Worm (Caenorhabditis elegans) whole organism, L4/young adult: ENCODE data around the gene clec-182.

Experiments used
- W03F9.2 ChIP-seq: fragments of 150-350 bp; optimal IDR thresholded peaks from 2 replicates; lab custom pipeline; 2014; ENCODE audit warnings: missing biosample characterization, missing genetic modification characterization
- dao-5 ChIP-seq: sonication (generic microtip); optimal IDR thresholded peaks from 2 replicates; lab custom pipeline; 2016; ENCODE audit warnings: missing genotype, missing genetic modification characterization, moderate library complexity, missing compliant biosample characterization
- him-1 ChIP-seq: sonication (generic microtip); optimal IDR thresholded peaks from 2 replicates; lab custom pipeline; 2016; ENCODE audit warnings: missing genotype, missing genetic modification reagents, missing genetic modification characterization, missing compliant biosample characterization

DNA sequence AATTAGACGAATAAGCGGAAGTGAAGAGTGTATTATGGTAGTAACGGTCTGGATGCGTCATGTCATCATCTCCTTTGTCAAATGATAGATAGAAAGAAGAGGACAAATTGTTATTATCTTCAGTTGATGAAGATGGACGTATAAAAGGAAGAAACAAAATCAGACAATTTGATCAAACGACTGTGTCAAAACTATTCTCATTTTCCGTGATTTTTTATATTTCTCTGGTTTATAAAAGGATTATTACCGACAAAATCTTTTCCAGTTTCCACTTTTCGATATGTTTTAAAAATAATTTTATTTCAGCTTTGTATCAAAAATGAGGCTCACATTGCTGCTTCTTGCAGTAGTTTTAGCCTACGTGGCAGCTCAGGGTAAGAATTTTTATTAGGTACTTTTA lies 17.9 kb upstream of the clec-182 start, which contains the start of gene grsp-2:
- TF ChIP-seq W03F9.2 (tag; lab: Kevin White, UChicago) (no peak), him-1 (tag; lab: Kevin White, UChicago) (no peak), dao-5 (tag; lab: Kevin White, UChicago) (no peak)
